Fruit fly (Drosophila melanogaster): Measurements from ENCODE around the gene CG42675.

Gene CG42675

DNA sequence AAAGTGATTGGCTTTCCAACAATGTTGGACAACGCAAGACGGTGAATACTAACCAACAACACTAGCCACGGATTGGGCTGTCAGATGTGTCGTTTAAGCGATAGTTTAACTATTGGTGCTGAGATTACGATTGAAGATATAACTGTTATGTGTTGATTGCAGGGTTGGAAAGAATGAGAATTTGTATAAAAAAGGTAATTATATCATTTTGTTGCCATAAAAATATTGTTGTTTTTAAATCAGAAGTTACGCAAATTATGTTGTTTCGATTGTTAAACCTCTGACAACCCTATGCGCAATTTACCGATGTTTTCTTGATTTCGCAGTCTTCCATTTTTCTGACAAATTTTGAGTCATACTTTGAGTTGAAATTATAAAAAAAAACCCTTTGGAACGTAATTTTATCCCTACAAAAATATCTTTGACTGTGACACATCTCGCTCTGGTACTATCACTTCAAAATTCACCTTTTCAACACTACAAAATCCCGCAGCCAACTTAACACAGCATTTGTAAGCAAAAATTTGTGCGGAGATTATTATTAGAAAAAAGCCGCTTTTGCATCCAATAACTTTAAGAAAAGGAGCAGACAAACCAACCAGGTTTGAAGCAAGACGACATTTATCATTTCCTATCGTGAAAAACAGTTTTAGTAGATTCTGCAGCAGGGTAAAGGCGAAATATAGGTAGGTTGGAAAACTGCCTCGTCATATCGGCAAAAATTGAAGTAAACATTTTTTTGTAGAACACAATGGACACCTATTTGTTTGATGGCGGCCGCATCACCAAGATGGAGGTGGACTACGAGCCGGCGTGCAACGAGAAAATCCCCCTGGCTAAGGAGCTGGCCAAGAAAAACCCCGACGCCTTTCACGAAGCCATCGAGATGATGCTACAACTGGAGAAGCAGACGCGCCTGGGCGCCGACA is 24.1 kb upstream of the CG42675 start, which contains the start of the genes Hat1 and Rpn5 (continued):
- TF ChIP-seq Usf (GFP tag; optimal IDR thresholded peaks at IDR 0.05) (peak; percentile 66), Atf-2 (GFP tag; optimal IDR thresholded peaks at IDR 0.05) (peak; percentile 92), CG4820 (GFP tag; optimal IDR thresholded peaks at IDR 0.05) (peak; percentile 85), unpg (GFP tag; optimal IDR thresholded peaks at IDR 0.05) (peak; percentile 66), CG2199 (GFP tag; IDR thresholded peaks at IDR 0.05) (no peak), CG17612 (GFP tag; IDR thresholded peaks at IDR 0.05) (no peak), CG4404 (GFP tag; IDR thresholded peaks at IDR 0.05) (peak; percentile 83), insv (GFP tag; optimal IDR thresholded peaks at IDR 0.05) (peak in 1 of 2 experiments; percentile 53), CG11398 (GFP tag; optimal IDR thresholded peaks at IDR 0.05) (peak; percentile 77), CG14014 (GFP tag; IDR thresholded peaks at IDR 0.05) (peak; percentile 61; the same call in 1 of the 2 replicates), sim (GFP tag; IDR thresholded peaks at IDR 0.05) (no peak), Hmr (GFP tag; optimal IDR thresholded peaks at IDR 0.05) (peak; percentile 81), Fer2 (tag; optimal IDR thresholded peaks at IDR 0.05) (peak; percentile 47), Sry-δ (GFP tag; optimal IDR thresholded peaks at IDR 0.05) (peak; percentile 85), croc (GFP tag; conservative IDR thresholded peaks at IDR 0.05) (peak; percentile 21; the same call in 1 of the 3 replicates), Optix (GFP tag; IDR thresholded peaks at IDR 0.05) (no peak), B-H1 (GFP tag; IDR thresholded peaks at IDR 0.05) (peak; percentile 56; the same call in 2 of the 3 replicates), CG14860 (GFP tag; IDR thresholded peaks at IDR 0.05; ENCODE audit: partially characterized antibody) (peak; percentile 68; the same call in 2 of the 3 replicates), mirr (GFP tag; optimal IDR thresholded peaks at IDR 0.05) (peak; percentile 23), Taf1 (GFP tag; IDR thresholded peaks at IDR 0.05) (peak; percentile 58; the same call in 1 of the 2 replicates), ken (GFP tag; IDR thresholded peaks at IDR 0.05) (0 out of 3 replicates have a peak, but pooled peaks have one; percentile 60), HLHmδ (GFP tag; optimal IDR thresholded peaks at IDR 0.05) (no peak), twi (tag; optimal IDR thresholded peaks at IDR 0.05) (peak; percentile 61), CG34376 (GFP tag; optimal IDR thresholded peaks at IDR 0.05) (peak; percentile 12), CG13287 (GFP tag; IDR thresholded peaks at IDR 0.05; ENCODE audit: partially characterized antibody) (peak; percentile 83), CG12391 (tag; optimal IDR thresholded peaks at IDR 0.05) (peak; percentile 86), CG1233 (GFP tag; optimal IDR thresholded peaks at IDR 0.05) (peak; percentile 65), knrl (GFP tag; IDR thresholded peaks at IDR 0.05; ENCODE audit: partially characterized antibody) (peak; percentile 84), CG15073 (GFP tag; optimal IDR thresholded peaks at IDR 0.05) (peak; percentile 32), Six4 (GFP tag; optimal IDR thresholded peaks at IDR 0.05) (peak; percentile 74), unc-4 (GFP tag; IDR thresholded peaks at IDR 0.05; ENCODE audit: partially characterized antibody) (peak; percentile 76; the same call in 1 of the 2 replicates), CG7556 (GFP tag; optimal IDR thresholded peaks at IDR 0.05) (peak; percentile 85), sug (tag; optimal IDR thresholded peaks at IDR 0.05) (peak; percentile 70), danr (GFP tag; IDR thresholded peaks at IDR 0.05) (peak; percentile 60; the same call in 1 of the 2 replicates), CG7963 (GFP tag; IDR thresholded peaks at IDR 0.05; ENCODE audit: partially characterized antibody) (peak; percentile 56; the same call in 2 of the 3 replicates), hbn (GFP tag; IDR thresholded peaks at IDR 0.05; ENCODE audit: partially characterized antibody) (peak; percentile 71), CG12071 (GFP tag; optimal IDR thresholded peaks at IDR 0.05) (no peak), CG7786 (GFP tag; optimal IDR thresholded peaks at IDR 0.05) (peak; percentile 93), HHEX (GFP tag; optimal IDR thresholded peaks at IDR 0.05) (peak; percentile 66), CG17829 (tag; optimal IDR thresholded peaks at IDR 0.05) (peak; percentile 68), sqz (GFP tag; optimal IDR thresholded peaks at IDR 0.05) (no peak), disco-r (GFP tag; optimal IDR thresholded peaks at IDR 0.05) (peak; percentile 92), bbx (GFP tag; IDR thresholded peaks at IDR 0.05; ENCODE audit: partially characterized antibody) (peak; percentile 65), CG13424 (tag; optimal IDR thresholded peaks at IDR 0.05) (peak; percentile 71), Fer1 (GFP tag; optimal IDR thresholded peaks at IDR 0.05) (peak; percentile 52), CG15269 (tag; optimal IDR thresholded peaks at IDR 0.05) (peak; percentile 70), schlank (tag; optimal IDR thresholded peaks at IDR 0.05) (peak; percentile 27)
